Worm (Caenorhabditis elegans) whole organism, early embryonic: ENCODE results near the gene idhb-1.

Experiments
- aly-1 ChIP-seq: sonication (generic microtip); optimal IDR thresholded peaks from 2 replicates; lab custom pipeline; 2016; ENCODE audit warnings: missing genetic modification characterization, missing compliant biosample characterization
- ama-1 ChIP-seq: fragments of 150-350 bp; optimal IDR thresholded peaks from 2 replicates; lab custom pipeline; 2014
- flt-1 ChIP-seq: fragments of 200-800 bp; sonication (Bioruptor generic); IDR thresholded peaks from 2 replicates; pipeline ENCODE4 v1.3.6; 2022; ENCODE audit warnings: missing genetic modification characterization, missing compliant biosample characterization
- hmbx-1 ChIP-seq: sonication (generic microtip); optimal IDR thresholded peaks from 2 replicates; lab custom pipeline; 2016; ENCODE audit warnings: mild to moderate bottlenecking, missing genetic modification characterization, missing compliant biosample characterization
- hmg-4 ChIP-seq: fragments of 200-800 bp; sonication (Bioruptor generic); optimal IDR thresholded peaks from 2 replicates; lab custom pipeline; 2018; ENCODE audit warnings: mild to moderate bottlenecking, missing genetic modification characterization, missing compliant biosample characterization
- tbx-11 ChIP-seq: fragments of 200-800 bp; sonication (Bioruptor generic); IDR thresholded peaks from 2 replicates; pipeline ENCODE4 v1.3.6; 2022; ENCODE audit warnings: missing genetic modification characterization, missing compliant biosample characterization
- tbx-37 ChIP-seq: fragments of 200-800 bp; sonication (Bioruptor generic); conservative IDR thresholded peaks from 2 replicates; pipeline ENCODE4 v1.3.6; 2022; ENCODE audit warnings: missing genetic modification reagents, missing genetic modification characterization, missing compliant biosample characterization

DNA sequence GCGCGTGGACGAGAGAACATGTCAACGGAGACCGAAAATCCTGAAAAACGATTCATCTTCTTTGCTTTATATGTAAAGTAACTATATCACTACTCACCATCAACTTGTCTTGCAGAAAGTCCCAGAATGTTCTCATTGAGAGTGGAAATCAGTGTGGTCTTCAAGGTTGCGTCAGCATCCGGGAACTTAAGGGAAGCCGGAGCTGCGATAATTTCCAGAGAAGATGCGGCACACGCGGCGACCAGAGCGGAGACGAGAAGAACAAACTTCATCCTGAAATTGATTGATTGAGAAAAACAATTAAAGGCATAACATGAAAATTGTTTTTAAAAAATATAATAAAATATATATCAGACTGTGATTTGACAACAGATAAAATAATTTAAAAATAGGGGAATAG, 9.6 kb downstream of the idhb-1 start, which contains the start of gene vha-20:
- TF ChIP-seq hmg-4 (GFP tag; lab: Kevin White, UChicago) (no peak), hmbx-1 (tag; lab: Kevin White, UChicago) (no peak), tbx-11 (GFP tag; lab: Robert Waterston, UW) (no peak), tbx-37 (GFP tag; lab: Robert Waterston, UW) (no peak), flt-1 (GFP tag; lab: Robert Waterston, UW) (no peak), ama-1 (lab: Kevin White, UChicago) (no peak), aly-1 (tag; lab: Kevin White, UChicago) (no peak)
